Worm (Caenorhabditis elegans) whole organism, mixed stage, embryonic: Measurements from ENCODE around the gene F53E10.5.

Source experiments
- bed-3 ChIP-seq: fragments of 200-800 bp; sonication (Bioruptor generic); optimal IDR thresholded peaks from 3 replicates; lab custom pipeline; 2018; ENCODE audit warnings: mild to moderate bottlenecking, missing genetic modification characterization, moderate library complexity, missing compliant biosample characterization
- ceh-39 ChIP-seq: fragments of 150-350 bp; optimal IDR thresholded peaks from 2 replicates; lab custom pipeline; 2014; ENCODE audit warnings: missing biosample characterization, missing genetic modification characterization
- cnd-1 ChIP-seq: fragments of 200-800 bp; sonication (Bioruptor generic); optimal IDR thresholded peaks from 2 replicates; lab custom pipeline; 2018; ENCODE audit warnings: mild to moderate bottlenecking, missing genetic modification characterization, missing compliant biosample characterization
- elt-3 ChIP-seq: fragments of 150-350 bp; optimal IDR thresholded peaks from 2 replicates; lab custom pipeline; 2014; ENCODE audit warnings: missing biosample characterization, missing genetic modification characterization
- flh-1 ChIP-seq: fragments of 200-800 bp; sonication (Bioruptor generic); optimal IDR thresholded peaks from 2 replicates; lab custom pipeline; 2018; ENCODE audit warnings: mild to moderate bottlenecking, missing genetic modification characterization, moderate library complexity, missing compliant biosample characterization
- ham-2 ChIP-seq: fragments of 200-800 bp; sonication (Bioruptor generic); optimal IDR thresholded peaks from 2 replicates; lab custom pipeline; 2018; ENCODE audit warnings: mild to moderate bottlenecking, missing genetic modification characterization, missing compliant biosample characterization
- mab-5 ChIP-seq: fragments of 150-350 bp; optimal IDR thresholded peaks from 2 replicates; lab custom pipeline; 2014; ENCODE audit warnings: missing biosample characterization, missing genetic modification characterization
- nhr-2 ChIP-seq: fragments of 150-350 bp; optimal IDR thresholded peaks from 2 replicates; lab custom pipeline; 2014; ENCODE audit warnings: missing biosample characterization, missing genetic modification characterization
- pha-4 ChIP-seq: fragments of 150-350 bp; optimal IDR thresholded peaks from 2 replicates; lab custom pipeline; 2018; ENCODE audit warnings: missing biosample characterization, missing genetic modification reagents, missing genetic modification characterization
- unc-39 ChIP-seq: fragments of 150-350 bp; optimal IDR thresholded peaks from 2 replicates; lab custom pipeline; 2014; ENCODE audit warnings: missing biosample characterization, missing genetic modification characterization
- unc-62 ChIP-seq: fragments of 150-350 bp; optimal IDR thresholded peaks from 2 replicates; lab custom pipeline; 2014; ENCODE audit warnings: missing biosample characterization, missing genetic modification reagents, missing genetic modification characterization

- TF ChIP-seq pha-4 (tag; lab: Kevin White, UChicago): no peak
- no peak for TF ChIP-seq cnd-1
- no peak for TF ChIP-seq ham-2 (GFP tag; lab: Kevin White, UChicago)
- no peak for TF ChIP-seq unc-39 (tag; lab: Kevin White, UChicago)
- TF ChIP-seq unc-62 (GFP tag; lab: Kevin White, UChicago): no peak
- TF ChIP-seq flh-1: no peak
- no peak for TF ChIP-seq mab-5 (tag; lab: Kevin White, UChicago)
- no peak for TF ChIP-seq elt-3 (tag; lab: Kevin White, UChicago)
- TF ChIP-seq nhr-2: no peak
- no peak for TF ChIP-seq ceh-39
- TF ChIP-seq bed-3 (GFP tag; lab: Kevin White, UChicago): no peak
Measured at ce11 chrV:2565525-2565924, 33.2 kb downstream of the F53E10.5 start, which contains the start of gene Y45G12C.1.
